Worm (Caenorhabditis elegans) whole organism, L4/young adult: ENCODE results near the gene srh-147.

ENCODE experiments used
- dao-5 ChIP-seq: sonication (generic microtip); optimal IDR thresholded peaks from 2 replicates; lab custom pipeline; 2016; ENCODE audit warnings: missing genotype, missing genetic modification characterization, moderate library complexity, missing compliant biosample characterization
- him-1 ChIP-seq: sonication (generic microtip); optimal IDR thresholded peaks from 2 replicates; lab custom pipeline; 2016; ENCODE audit warnings: missing genotype, missing genetic modification reagents, missing genetic modification characterization, missing compliant biosample characterization

ce11 chrV:15862599-15862998 lies 12.5 kb upstream of the srh-147 start, which contains the start of gene srz-12:
- no peak for TF ChIP-seq dao-5 (tag; lab: Kevin White, UChicago)
- no peak for TF ChIP-seq him-1 (tag; lab: Kevin White, UChicago)
